Worm (Caenorhabditis elegans) whole organism, late embryonic: ENCODE measurements around the gene srh-37.

Experiments used
- C08G9.2 ChIP-seq: sonication (generic microtip); optimal IDR thresholded peaks from 2 replicates; lab custom pipeline; 2016; ENCODE audit warnings: mild to moderate bottlenecking, missing genetic modification characterization, moderate library complexity, missing compliant biosample characterization
- C38D4.7 ChIP-seq: fragments of 200-800 bp; sonication (Bioruptor generic); optimal IDR thresholded peaks from 2 replicates; lab custom pipeline; 2018; ENCODE audit warnings: mild to moderate bottlenecking, missing genetic modification characterization, moderate library complexity, missing compliant biosample characterization
- K02D7.2 ChIP-seq: sonication (generic microtip); optimal IDR thresholded peaks from 2 replicates; lab custom pipeline; 2017; ENCODE audit warnings: mild to moderate bottlenecking, missing genetic modification characterization, missing compliant biosample characterization
- K09A11.1 ChIP-seq: sonication (generic microtip); optimal IDR thresholded peaks from 2 replicates; lab custom pipeline; 2017; ENCODE audit warnings: antibody characterized with exemption, mild to moderate bottlenecking, missing genetic modification characterization, missing compliant biosample characterization; ENCODE audit not compliant: insufficient read depth
- T23F11.4 ChIP-seq: fragments of 200-800 bp; sonication (Bioruptor generic); optimal IDR thresholded peaks from 2 replicates; lab custom pipeline; 2018; ENCODE audit warnings: mild to moderate bottlenecking, missing genetic modification characterization, missing compliant biosample characterization
- Y22D7AL.16 ChIP-seq: sonication (generic microtip); optimal IDR thresholded peaks from 2 replicates; lab custom pipeline; 2016; ENCODE audit warnings: missing genetic modification characterization, missing compliant biosample characterization
- ceh-19 ChIP-seq: fragments of 200-800 bp; sonication (Bioruptor generic); optimal IDR thresholded peaks from 2 replicates; lab custom pipeline; 2018; ENCODE audit warnings: mild to moderate bottlenecking, missing genetic modification characterization, missing compliant biosample characterization
- ceh-2 ChIP-seq: sonication (generic microtip); optimal IDR thresholded peaks from 2 replicates; lab custom pipeline; 2016; ENCODE audit warnings: missing genotype, missing genetic modification characterization, missing compliant biosample characterization
- ceh-22 ChIP-seq: sonication (generic microtip); optimal IDR thresholded peaks from 2 replicates; lab custom pipeline; 2017; ENCODE audit warnings: missing biosample characterization, missing genetic modification characterization
- ceh-45 ChIP-seq: fragments of 200-800 bp; sonication (Bioruptor generic); IDR thresholded peaks from 2 replicates; pipeline ENCODE4 v1.3.6; 2022; ENCODE audit warnings: missing genetic modification reagents, missing genetic modification characterization, missing compliant biosample characterization
- ceh-48 ChIP-seq: sonication (generic microtip); optimal IDR thresholded peaks from 2 replicates; lab custom pipeline; 2016; ENCODE audit warnings: missing genetic modification characterization, inconsistent platforms, missing compliant biosample characterization
- ceh-9 ChIP-seq: sonication (generic microtip); optimal IDR thresholded peaks from 2 replicates; lab custom pipeline; 2016; ENCODE audit warnings: mild to moderate bottlenecking, missing genetic modification characterization, inconsistent platforms, missing compliant biosample characterization
- elt-2 ChIP-seq: sonication (generic microtip); optimal IDR thresholded peaks from 2 replicates; lab custom pipeline; 2016; ENCODE audit warnings: missing genetic modification reagents, missing genetic modification characterization, missing compliant biosample characterization
- elt-4 ChIP-seq: sonication (generic microtip); optimal IDR thresholded peaks from 2 replicates; lab custom pipeline; 2016; ENCODE audit warnings: missing genetic modification characterization, missing compliant biosample characterization
- eyg-1 ChIP-seq: sonication (generic microtip); optimal IDR thresholded peaks from 2 replicates; lab custom pipeline; 2016; ENCODE audit warnings: missing genotype, missing genetic modification characterization, missing compliant biosample characterization
- fkh-6 ChIP-seq: sonication (generic microtip); optimal IDR thresholded peaks from 2 replicates; lab custom pipeline; 2016; ENCODE audit warnings: missing genetic modification characterization, missing compliant biosample characterization
- gmeb-2 ChIP-seq: sonication (generic microtip); optimal IDR thresholded peaks from 2 replicates; lab custom pipeline; 2016; ENCODE audit warnings: missing genetic modification characterization, inconsistent platforms, missing compliant biosample characterization
- hlh-15 ChIP-seq: sonication (generic microtip); optimal IDR thresholded peaks from 2 replicates; lab custom pipeline; 2016; ENCODE audit warnings: missing genetic modification characterization, missing compliant biosample characterization
- madf-2 ChIP-seq: sonication (generic microtip); optimal IDR thresholded peaks from 2 replicates; lab custom pipeline; 2017; ENCODE audit warnings: missing genetic modification characterization, missing compliant biosample characterization
- mec-3 ChIP-seq: sonication (generic microtip); optimal IDR thresholded peaks from 2 replicates; lab custom pipeline; 2016; ENCODE audit warnings: borderline replicate concordance, missing genetic modification characterization, missing compliant biosample characterization
- nhr-11 ChIP-seq: fragments of 150-350 bp; optimal IDR thresholded peaks from 2 replicates; lab custom pipeline; 2014; ENCODE audit warnings: missing biosample characterization, missing genetic modification characterization
- nhr-232 ChIP-seq: sonication (generic microtip); optimal IDR thresholded peaks from 2 replicates; lab custom pipeline; 2016; ENCODE audit warnings: missing genetic modification characterization, missing compliant biosample characterization
- pat-9 ChIP-seq: fragments of 200-800 bp; sonication (Bioruptor generic); optimal IDR thresholded peaks from 2 replicates; lab custom pipeline; 2018; ENCODE audit warnings: mild to moderate bottlenecking, missing genetic modification characterization, moderate library complexity, missing compliant biosample characterization
- pha-2 ChIP-seq: sonication (generic microtip); optimal IDR thresholded peaks from 2 replicates; lab custom pipeline; 2017; ENCODE audit warnings: mild to moderate bottlenecking, missing genetic modification characterization, missing compliant biosample characterization
- pha-4 ChIP-seq: fragments of 150-350 bp; optimal IDR thresholded peaks from 2 replicates; lab custom pipeline; 2018; ENCODE audit warnings: missing biosample characterization, missing genetic modification reagents, missing genetic modification characterization
- pqm-1 ChIP-seq: sonication (generic microtip); optimal IDR thresholded peaks from 2 replicates; lab custom pipeline; 2016; ENCODE audit warnings: missing genetic modification characterization, missing compliant biosample characterization
- pros-1 ChIP-seq: fragments of 150-350 bp; optimal IDR thresholded peaks from 2 replicates; lab custom pipeline; 2014; ENCODE audit warnings: missing biosample characterization, missing genetic modification reagents, missing genetic modification characterization
- rnt-1 ChIP-seq: sonication (generic microtip); optimal IDR thresholded peaks from 2 replicates; lab custom pipeline; 2016; ENCODE audit warnings: missing genetic modification characterization, missing compliant biosample characterization
- sdc-2 ChIP-seq: sonication (generic microtip); optimal IDR thresholded peaks from 2 replicates; lab custom pipeline; 2016; ENCODE audit warnings: missing genotype, missing genetic modification characterization, missing compliant biosample characterization
- tbx-7 ChIP-seq: sonication (generic microtip); optimal IDR thresholded peaks from 2 replicates; lab custom pipeline; 2016; ENCODE audit warnings: missing genotype, missing genetic modification characterization, missing compliant biosample characterization
- zip-5 ChIP-seq: sonication (generic microtip); optimal IDR thresholded peaks from 2 replicates; lab custom pipeline; 2016; ENCODE audit warnings: missing genetic modification characterization, missing compliant biosample characterization

srh-37 gene

ce11 chrV:467507-467906, 44.8 kb downstream of the srh-37 start:
- TF ChIP-seq mec-3 (tag; lab: Kevin White, UChicago) (no peak), C38D4.7 (GFP tag; lab: Kevin White, UChicago) (no peak)

- no peak for TF ChIP-seq ceh-19 (GFP tag; lab: Kevin White, UChicago)
- no peak for TF ChIP-seq K09A11.1 (tag; lab: Kevin White, UChicago)
- TF ChIP-seq elt-4 (tag; lab: Kevin White, UChicago), result no peak
- no peak for TF ChIP-seq pha-2
- no peak for TF ChIP-seq ceh-48 (tag; lab: Kevin White, UChicago)
- no peak for TF ChIP-seq tbx-7 (tag; lab: Kevin White, UChicago)
- no peak for TF ChIP-seq T23F11.4 (GFP tag; lab: Kevin White, UChicago)
- TF ChIP-seq pros-1, result no peak
- TF ChIP-seq nhr-232 (tag; lab: Kevin White, UChicago), result no peak
- no peak for TF ChIP-seq madf-2 (tag; lab: Kevin White, UChicago)
- TF ChIP-seq gmeb-2, result no peak
- TF ChIP-seq C38D4.7 (GFP tag; lab: Kevin White, UChicago), result no peak
Measured at ce11 chrV:465355-465754, 47.0 kb downstream of the srh-37 start.

DNA sequence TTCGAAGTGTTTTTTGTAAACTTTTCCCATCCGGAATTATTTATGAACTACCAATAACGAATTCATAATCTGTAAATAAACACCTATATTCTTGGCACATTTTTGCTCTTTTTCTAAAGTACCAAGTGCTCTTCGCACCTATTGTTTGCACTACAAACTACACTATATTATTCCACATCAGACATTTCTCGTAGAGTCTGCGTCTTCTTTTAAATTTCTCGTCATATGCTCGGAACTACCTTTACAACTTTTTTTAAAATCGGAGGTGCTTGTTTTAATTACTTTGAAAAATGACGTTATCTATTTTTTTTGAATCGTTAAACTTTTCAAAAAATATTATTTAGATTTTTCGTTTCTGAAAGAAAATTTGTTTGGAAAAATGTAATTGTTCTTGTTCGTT, 47.5 kb downstream of the srh-37 start, which contains the start of gene nhr-201:
nhr-201 (plus strand) TSS at position 29 of the 400 bp plus-strand sequence.
- no peak for TF ChIP-seq hlh-15 (tag; lab: Kevin White, UChicago)
- no peak for TF ChIP-seq rnt-1 (tag; lab: Kevin White, UChicago)
- no peak for TF ChIP-seq ceh-9 (tag; lab: Kevin White, UChicago)
- TF ChIP-seq Y22D7AL.16 (tag; lab: Kevin White, UChicago), result no peak
- no peak for TF ChIP-seq madf-2 (tag; lab: Kevin White, UChicago)
- no peak for TF ChIP-seq T23F11.4 (GFP tag; lab: Kevin White, UChicago)
- no peak for TF ChIP-seq ceh-2 (tag; lab: Kevin White, UChicago)
- no peak for TF ChIP-seq gmeb-2
- no peak for TF ChIP-seq nhr-11
- TF ChIP-seq fkh-6 (tag; lab: Kevin White, UChicago), result no peak
- no peak for TF ChIP-seq pqm-1 (tag; lab: Kevin White, UChicago)
- no peak for TF ChIP-seq pat-9 (tag; lab: Kevin White, UChicago)
- no peak for TF ChIP-seq K02D7.2 (tag; lab: Kevin White, UChicago)
- no peak for TF ChIP-seq ceh-22 (tag; lab: Kevin White, UChicago)
- no peak for TF ChIP-seq pha-4
- no peak for TF ChIP-seq C08G9.2 (tag; lab: Kevin White, UChicago)
- no peak for TF ChIP-seq pha-2

- TF ChIP-seq nhr-11, result no peak
- TF ChIP-seq eyg-1, result no peak
- TF ChIP-seq elt-2 (tag; lab: Kevin White, UChicago), result no peak
- TF ChIP-seq pros-1, result no peak
- TF ChIP-seq ceh-45, result no peak
- no peak for TF ChIP-seq Y22D7AL.16 (tag; lab: Kevin White, UChicago)
- TF ChIP-seq zip-5, result no peak
- no peak for TF ChIP-seq sdc-2 (tag; lab: Kevin White, UChicago)
Measured at ce11 chrV:462263-462662, 50.1 kb downstream of the srh-37 start, which contains the start of gene nhr-202. TSS of gene nhr-202 (plus strand) at chrV:462588.
